Worm (Caenorhabditis elegans): Measurements from ENCODE around the gene vpat-1.

DNA sequence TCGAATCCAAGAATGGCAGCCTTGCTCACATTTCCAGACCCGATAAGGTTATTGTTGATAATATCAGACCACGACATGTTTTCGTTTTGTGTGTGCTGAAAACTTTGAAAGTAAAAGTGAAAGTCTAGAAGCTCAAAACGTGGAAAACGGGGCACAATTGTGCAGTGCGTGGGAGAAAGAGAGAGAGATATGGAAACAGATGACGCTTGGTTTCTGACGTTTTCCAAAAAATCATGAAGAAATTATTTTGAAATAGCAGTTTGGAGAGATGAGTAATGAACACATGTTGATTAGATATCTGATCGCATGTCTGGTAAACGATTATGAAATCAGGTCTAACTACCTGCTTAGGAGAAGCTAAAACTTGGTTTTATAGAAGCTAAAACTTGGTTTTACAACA lies 34.5 kb upstream of the vpat-1 start, which contains the start of gene pfn-3:
- TF ChIP-seq unc-62 (GFP tag; optimal IDR thresholded peaks at IDR 0.05) (no peak), B0336.3 (GFP tag; IDR thresholded peaks at IDR 0.05) (no peak), dox-1 (GFP tag; IDR thresholded peaks at IDR 0.05) (no peak), nfyb-1 (GFP tag; IDR thresholded peaks at IDR 0.05) (no peak), B0019.2 (GFP tag; conservative IDR thresholded peaks at IDR 0.05) (no peak), fkh-3 (tag; optimal IDR thresholded peaks at IDR 0.05) (no peak), lsl-1 (GFP tag; optimal IDR thresholded peaks at IDR 0.05) (no peak)
